Worm (Caenorhabditis elegans) whole organism, L4/young adult: ENCODE results near the gene F44B9.9.

Experiments
- W03F9.2 ChIP-seq: fragments of 150-350 bp; optimal IDR thresholded peaks from 2 replicates; lab custom pipeline; 2014; ENCODE audit warnings: missing biosample characterization, missing genetic modification characterization
- him-1 ChIP-seq: sonication (generic microtip); optimal IDR thresholded peaks from 2 replicates; lab custom pipeline; 2016; ENCODE audit warnings: missing genotype, missing genetic modification reagents, missing genetic modification characterization, missing compliant biosample characterization

DNA sequence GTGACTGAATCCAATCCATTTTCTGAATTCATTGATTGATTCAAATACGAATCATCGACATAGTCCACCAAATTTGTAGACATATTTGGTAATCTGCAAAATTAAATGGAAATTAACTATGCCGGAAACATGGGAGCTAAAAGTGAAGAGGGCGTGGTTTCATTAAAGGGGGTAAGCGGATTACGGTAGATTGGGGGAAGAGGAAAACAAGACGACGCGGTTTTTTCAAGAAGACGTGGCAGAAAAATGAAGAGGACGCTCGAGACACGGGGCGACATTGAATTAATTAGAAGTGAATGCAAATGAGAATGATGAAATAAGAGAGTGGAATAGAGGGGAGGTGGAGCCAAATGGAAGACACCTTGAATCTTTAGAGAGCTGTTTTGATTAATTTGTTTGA, 34.5 kb downstream of the F44B9.9 start, which contains the start of gene npr-17:
- no peak for TF ChIP-seq him-1 (tag; lab: Kevin White, UChicago)
- TF ChIP-seq W03F9.2 (tag; lab: Kevin White, UChicago) = no peak
